Worm (Caenorhabditis elegans) whole organism, late embryonic: Measurements from ENCODE around the gene D1044.4.

Experiments
- ama-1 ChIP-seq: fragments of 150-350 bp; optimal IDR thresholded peaks from 2 replicates; lab custom pipeline; 2014
- ceh-14 ChIP-seq: sonication (generic microtip); optimal IDR thresholded peaks from 2 replicates; lab custom pipeline; 2016; ENCODE audit warnings: missing genotype, missing genetic modification characterization, missing compliant biosample characterization
- ceh-19 ChIP-seq: fragments of 200-800 bp; sonication (Bioruptor generic); optimal IDR thresholded peaks from 2 replicates; lab custom pipeline; 2018; ENCODE audit warnings: mild to moderate bottlenecking, missing genetic modification characterization, missing compliant biosample characterization
- che-1 ChIP-seq: sonication (generic microtip); optimal IDR thresholded peaks from 2 replicates; lab custom pipeline; 2016; ENCODE audit warnings: mild to moderate bottlenecking, missing genetic modification characterization, missing compliant biosample characterization
- nhr-11 ChIP-seq: fragments of 150-350 bp; optimal IDR thresholded peaks from 2 replicates; lab custom pipeline; 2014; ENCODE audit warnings: missing biosample characterization, missing genetic modification characterization
- rnt-1 ChIP-seq: sonication (generic microtip); optimal IDR thresholded peaks from 2 replicates; lab custom pipeline; 2016; ENCODE audit warnings: missing genetic modification characterization, missing compliant biosample characterization

- TF ChIP-seq ceh-19 (no peak), ceh-14 (tag; lab: Kevin White, UChicago) (no peak), che-1 (tag; lab: Kevin White, UChicago) (no peak), rnt-1 (tag; lab: Kevin White, UChicago) (no peak), ama-1 (lab: Kevin White, UChicago) (no peak), nhr-11 (tag; lab: Kevin White, UChicago) (no peak)
These were observed 29.0 kb upstream of the D1044.4 start for ce11 chrIII:5550844-5551243.
